Fruit fly (Drosophila melanogaster) whole organism: Measurements from ENCODE around the gene CG33648.

Source experiments
- Dll ChIP-seq: fragments of >200 bp; optimal IDR thresholded peaks from 2 replicates; lab custom pipeline; 2017
- EcR ChIP-seq, 2 experiments: fragments of >200 bp; optimal IDR thresholded peaks; 2 replicates each; lab custom pipeline; 2017; ENCODE audit warnings: missing biosample characterization in 2 of 2, missing genetic modification characterization in 2 of 2, missing genetic modification reagents in 2 of 2
- usp ChIP-seq: fragments of >200 bp; optimal IDR thresholded peaks from 2 replicates; lab custom pipeline; 2017; ENCODE audit warnings: missing biosample characterization, missing genetic modification characterization, mixed read lengths

DNA sequence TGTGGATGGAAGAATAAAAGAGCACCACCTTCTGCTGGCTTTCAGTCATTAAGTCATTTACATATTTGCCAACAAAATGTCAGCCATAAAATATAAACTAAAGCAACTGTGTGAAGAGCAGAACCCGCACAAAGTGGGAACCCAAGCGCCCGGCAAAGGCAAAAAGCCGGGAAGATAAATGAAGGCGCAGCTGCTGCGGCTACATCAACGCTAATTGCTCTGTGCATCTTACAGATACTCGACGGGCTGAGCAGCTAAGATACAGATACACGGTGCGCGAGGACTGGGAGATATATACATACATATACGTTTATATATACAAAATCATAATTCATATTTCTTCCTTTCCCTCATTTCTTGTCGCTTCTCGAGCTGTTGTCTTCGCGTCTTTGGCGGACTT is 17.4 kb upstream of the CG33648 start:
- TF ChIP-seq EcR (GFP tag; optimal IDR thresholded peaks at IDR 0.05; lab: Kevin White, UChicago) (no peak), Dll (lab: Kevin White, UChicago) (no peak), usp (GFP tag; lab: Kevin White, UChicago) (no peak)
